Worm (Caenorhabditis elegans) whole organism, L4/young adult: ENCODE results near the gene ZK686.5.

ENCODE experiments used
- dao-5 ChIP-seq: sonication (generic microtip); optimal IDR thresholded peaks from 2 replicates; lab custom pipeline; 2016; ENCODE audit warnings: missing genotype, missing genetic modification characterization, moderate library complexity, missing compliant biosample characterization
- him-1 ChIP-seq: sonication (generic microtip); optimal IDR thresholded peaks from 2 replicates; lab custom pipeline; 2016; ENCODE audit warnings: missing genotype, missing genetic modification reagents, missing genetic modification characterization, missing compliant biosample characterization

ce11 chrIII:7772901-7773300, 5.6 kb upstream of the ZK686.5 start, which contains the start of the genes ZK686.6 and ZK686.1:
- TF ChIP-seq him-1, result no peak
- no peak for TF ChIP-seq dao-5 (tag; lab: Kevin White, UChicago)
